Fruit fly (Drosophila melanogaster): ENCODE data around the gene GMF.
A peak's percentile ranks its signal among the peaks of the same experiment; 100 is the strongest.

GMF gene

dm6 chr2L:16270667-16271485 is 31.9 kb downstream of the GMF start:
- TF ChIP-seq CG16779 (tag; optimal IDR thresholded peaks at IDR 0.05) (no peak), CG3919 (GFP tag; optimal IDR thresholded peaks at IDR 0.05) (peak; percentile 8), CG6276 (GFP tag; optimal IDR thresholded peaks at IDR 0.05) (peak; percentile 58), CG10669 (GFP tag; optimal IDR thresholded peaks at IDR 0.05) (no peak), CG32006 (GFP tag; optimal IDR thresholded peaks at IDR 0.05) (peak; percentile 69), Ets96B (tag; optimal IDR thresholded peaks at IDR 0.05) (no peak), CG11294 (GFP tag; IDR thresholded peaks at IDR 0.05) (no peak), Eip93F (GFP tag; optimal IDR thresholded peaks at IDR 0.05) (peak; percentile 20), CG10631 (GFP tag; optimal IDR thresholded peaks at IDR 0.05) (peak; percentile 22), CG6792 (GFP tag; optimal IDR thresholded peaks at IDR 0.05) (no peak), fd85E (GFP tag; optimal IDR thresholded peaks at IDR 0.05) (no peak), dac (GFP tag; optimal IDR thresholded peaks at IDR 0.05) (no peak), eg (GFP tag; IDR thresholded peaks at IDR 0.05) (no peak), acj6 (GFP tag; optimal IDR thresholded peaks at IDR 0.05) (peak; percentile 30), OdsH (GFP tag; optimal IDR thresholded peaks at IDR 0.05) (peak; percentile 30), CG11762 (GFP tag; optimal IDR thresholded peaks at IDR 0.05; ENCODE audit: insufficient read depth) (no peak), CG9139 (GFP tag; optimal IDR thresholded peaks at IDR 0.05) (no peak), Sox14 (GFP tag; optimal IDR thresholded peaks at IDR 0.05) (no peak), Met (GFP tag; optimal IDR thresholded peaks at IDR 0.05) (peak; percentile 15), CG31627 (GFP tag; optimal IDR thresholded peaks at IDR 0.05) (peak; percentile 41), Hr4 (GFP tag; optimal IDR thresholded peaks at IDR 0.05) (peak; percentile 44), salr (GFP tag; optimal IDR thresholded peaks at IDR 0.05) (no peak), Eip75B (GFP tag; optimal IDR thresholded peaks at IDR 0.05) (no peak), pdm3 (GFP tag; optimal IDR thresholded peaks at IDR 0.05) (peak; percentile 13), topi (GFP tag; optimal IDR thresholded peaks at IDR 0.05) (peak; percentile 41), Hr38 (GFP tag; optimal IDR thresholded peaks at IDR 0.05) (no peak), fd59A (GFP tag; optimal IDR thresholded peaks at IDR 0.05) (no peak), Ets21C (GFP tag; optimal IDR thresholded peaks at IDR 0.05) (no peak), ss (GFP tag; optimal IDR thresholded peaks at IDR 0.05) (no peak), Smox (GFP tag; optimal IDR thresholded peaks at IDR 0.05) (no peak), CG8632 (GFP tag; optimal IDR thresholded peaks at IDR 0.05) (no peak), vri (GFP tag; optimal IDR thresholded peaks at IDR 0.05) (no peak), svp (GFP tag) (no peak), Lpt (GFP tag; optimal IDR thresholded peaks at IDR 0.05) (no peak), CG15336 (GFP tag; IDR thresholded peaks at IDR 0.05) (no peak), Hr39 (GFP tag; optimal IDR thresholded peaks at IDR 0.05) (no peak), CG4318 (GFP tag; optimal IDR thresholded peaks at IDR 0.05) (no peak), CG6163 (GFP tag; IDR thresholded peaks at IDR 0.05) (no peak), CG7368 (GFP tag; optimal IDR thresholded peaks at IDR 0.05) (no peak), Eip78C (GFP tag) (peak; percentile 53), CG6808 (GFP tag; optimal IDR thresholded peaks at IDR 0.05) (no peak), Gug (GFP tag; IDR thresholded peaks at IDR 0.05) (no peak), Sox15 (GFP tag; optimal IDR thresholded peaks at IDR 0.05) (no peak), CG11902 (GFP tag; optimal IDR thresholded peaks at IDR 0.05) (no peak), esn (GFP tag; optimal IDR thresholded peaks at IDR 0.05) (peak; percentile 50), dsx (GFP tag; optimal IDR thresholded peaks at IDR 0.05; ENCODE audit: poor library complexity, severe bottlenecking) (no peak), cyc (GFP tag; optimal IDR thresholded peaks at IDR 0.05) (peak; percentile 27), lz (GFP tag; optimal IDR thresholded peaks at IDR 0.05) (peak; percentile 8), CG34406 (GFP tag; optimal IDR thresholded peaks at IDR 0.05) (no peak), CG8119 (GFP tag; IDR thresholded peaks at IDR 0.05) (no peak), Sox102F (GFP tag; optimal IDR thresholded peaks at IDR 0.05) (no peak), net (GFP tag; optimal IDR thresholded peaks at IDR 0.05) (no peak)

Measured in whole organism, prepupa.